Worm (Caenorhabditis elegans): ENCODE results near the gene Y47D7A.13.

DNA sequence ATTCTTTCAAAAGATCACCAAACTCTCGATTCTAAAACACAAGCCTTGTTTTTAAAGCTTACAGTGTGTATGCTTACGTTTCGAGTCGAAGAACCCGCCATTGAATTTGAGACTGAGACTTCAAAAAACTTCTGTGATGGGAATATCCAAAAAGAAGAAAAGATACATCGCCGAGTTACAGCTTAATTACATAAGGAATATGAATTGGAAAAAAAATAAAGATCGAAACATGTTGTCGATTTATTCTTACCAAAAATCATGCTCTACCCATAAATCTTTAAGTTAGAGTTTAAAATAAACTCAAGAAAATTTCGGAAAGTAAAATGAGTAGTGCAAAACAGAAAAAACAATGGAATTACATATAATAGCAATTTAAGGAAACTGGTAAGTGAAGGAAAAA, 49.6 kb downstream of the Y47D7A.13 start, which contains the start of gene F13A2.10:
- TF ChIP-seq nhr-12 (tag; optimal IDR thresholded peaks at IDR 0.05) = no peak
- TF ChIP-seq lsy-2 (tag; optimal IDR thresholded peaks at IDR 0.05) = no peak
- TF ChIP-seq unc-62 (GFP tag; optimal IDR thresholded peaks at IDR 0.05) = no peak
- TF ChIP-seq ceh-82 (tag; optimal IDR thresholded peaks at IDR 0.05) = no peak
- TF ChIP-seq lin-13 (GFP tag; optimal IDR thresholded peaks at IDR 0.05) = no peak
- TF ChIP-seq nhr-23 (tag; optimal IDR thresholded peaks at IDR 0.05) = no peak
- no peak for TF ChIP-seq ztf-4 (tag; optimal IDR thresholded peaks at IDR 0.05)
- TF ChIP-seq R02D3.7 (tag; optimal IDR thresholded peaks at IDR 0.05) = no peak
- TF ChIP-seq zag-1 (tag; optimal IDR thresholded peaks at IDR 0.05) = no peak
- TF ChIP-seq ama-1 (optimal IDR thresholded peaks at IDR 0.05) = no peak
- no peak for TF ChIP-seq skn-1 (tag; optimal IDR thresholded peaks at IDR 0.05)
- TF ChIP-seq mdl-1 (tag; optimal IDR thresholded peaks at IDR 0.05) = no peak
- TF ChIP-seq sma-9 (GFP tag; optimal IDR thresholded peaks at IDR 0.05) = no peak
- TF ChIP-seq sma-9 (tag; optimal IDR thresholded peaks at IDR 0.05) = no peak
